Worm (Caenorhabditis elegans): Measurements from ENCODE around the gene srsx-12.

- TF ChIP-seq sptf-1 (tag; optimal IDR thresholded peaks at IDR 0.05) (no peak), ceh-39 (tag; optimal IDR thresholded peaks at IDR 0.05) (no peak), hlh-1 (tag; optimal IDR thresholded peaks at IDR 0.05) (no peak), nhr-237 (tag; optimal IDR thresholded peaks at IDR 0.05) (no peak), unc-62 (GFP tag; optimal IDR thresholded peaks at IDR 0.05) (no peak), unc-39 (tag; optimal IDR thresholded peaks at IDR 0.05) (no peak), unc-120 (tag; optimal IDR thresholded peaks at IDR 0.05; ENCODE audit: poor library complexity, severe bottlenecking) (no peak), drap-1 (GFP tag; optimal IDR thresholded peaks at IDR 0.05) (no peak)
These were observed 46.9 kb upstream of the srsx-12 start, which contains the start of gene cpt-4 for ce11 chrV:5027640-5028039.

Measured in whole organism, mixed stage, embryonic.